Worm (Caenorhabditis elegans) whole organism, L1 larva: ENCODE data around the gene B0416.2.

Experiments
- C16A3.4 ChIP-seq: fragments of 150-350 bp; optimal IDR thresholded peaks from 2 replicates; lab custom pipeline; 2014; ENCODE audit warnings: missing biosample characterization, missing genetic modification characterization
- F16B12.6 ChIP-seq: fragments of 150-350 bp; optimal IDR thresholded peaks from 2 replicates; lab custom pipeline; 2014; ENCODE audit warnings: missing biosample characterization, missing genetic modification characterization
- alr-1 ChIP-seq: fragments of 200-800 bp; sonication (Bioruptor generic); optimal IDR thresholded peaks from 2 replicates; lab custom pipeline; 2018; ENCODE audit warnings: borderline replicate concordance, mild to moderate bottlenecking, missing genetic modification characterization, missing compliant biosample characterization
- aly-2 ChIP-seq: fragments of 150-350 bp; optimal IDR thresholded peaks from 2 replicates; lab custom pipeline; 2014; ENCODE audit warnings: missing biosample characterization, missing genetic modification characterization
- ceh-88 ChIP-seq: fragments of 200-800 bp; sonication (Bioruptor generic); IDR thresholded peaks from 2 replicates; pipeline ENCODE4 v1.3.6; 2022; ENCODE audit warnings: missing genetic modification characterization, missing compliant biosample characterization
- ceh-90 ChIP-seq: sonication (generic microtip); optimal IDR thresholded peaks from 2 replicates; lab custom pipeline; 2016; ENCODE audit warnings: missing genetic modification characterization, missing compliant biosample characterization
- ces-1 ChIP-seq: fragments of 150-350 bp; optimal IDR thresholded peaks from 2 replicates; lab custom pipeline; 2014; ENCODE audit warnings: missing biosample characterization, missing genetic modification reagents, missing genetic modification characterization
- efl-3 ChIP-seq: fragments of 200-800 bp; sonication (Bioruptor generic); optimal IDR thresholded peaks from 2 replicates; lab custom pipeline; 2018; ENCODE audit warnings: mild to moderate bottlenecking, missing genetic modification characterization, missing compliant biosample characterization
- egl-13 ChIP-seq: sonication (generic microtip); optimal IDR thresholded peaks from 2 replicates; lab custom pipeline; 2016; ENCODE audit warnings: missing genotype, missing genetic modification reagents, missing genetic modification characterization, missing compliant biosample characterization
- elt-2 ChIP-seq: sonication (generic microtip); optimal IDR thresholded peaks from 2 replicates; lab custom pipeline; 2016; ENCODE audit warnings: missing genetic modification characterization, mild to moderate bottlenecking, inconsistent platforms, missing compliant biosample characterization, missing genetic modification reagents
- elt-3 ChIP-seq, 6 experiments: fragments of 150-350 bp in 1 of 6; sonication (generic microtip); optimal IDR thresholded peaks; 2 replicates each; lab custom pipeline; 2017 to 2018; ENCODE audit warnings: missing biosample characterization in 6 of 6, missing genetic modification characterization in 6 of 6, inconsistent platforms in 1 of 6
- fkh-10 ChIP-seq: sonication (generic microtip); optimal IDR thresholded peaks from 2 replicates; lab custom pipeline; 2017; ENCODE audit warnings: missing biosample characterization, missing genetic modification reagents, missing genetic modification characterization
- fkh-4 ChIP-seq: sonication (generic microtip); optimal IDR thresholded peaks from 2 replicates; lab custom pipeline; 2016; ENCODE audit warnings: missing compliant biosample characterization, missing genetic modification characterization, borderline replicate concordance
- fkh-8 ChIP-seq: sonication (generic microtip); optimal IDR thresholded peaks from 2 replicates; lab custom pipeline; 2016; ENCODE audit warnings: mild to moderate bottlenecking, missing genetic modification characterization, missing compliant biosample characterization
- fos-1 ChIP-seq: fragments of 150-350 bp; optimal IDR thresholded peaks from 2 replicates; lab custom pipeline; 2014; ENCODE audit warnings: missing biosample characterization, missing genetic modification characterization
- grh-1 ChIP-seq: fragments of 200-800 bp; sonication (Bioruptor generic); IDR thresholded peaks from 2 replicates; pipeline ENCODE4 v1.3.6; 2022; ENCODE audit warnings: missing genetic modification reagents, missing genetic modification characterization, missing compliant biosample characterization
- hlh-17 ChIP-seq: fragments of 200-800 bp; sonication (Bioruptor generic); optimal IDR thresholded peaks from 2 replicates; lab custom pipeline; 2018; ENCODE audit warnings: missing genetic modification characterization, mild to moderate bottlenecking, missing compliant biosample characterization, moderate library complexity, borderline replicate concordance
- isw-1 ChIP-seq: fragments of 200-800 bp; sonication (Bioruptor generic); IDR thresholded peaks from 2 replicates; pipeline ENCODE4 v1.3.6; 2022; ENCODE audit warnings: missing genetic modification characterization, missing compliant biosample characterization
- jun-1 ChIP-seq: fragments of 150-350 bp; optimal IDR thresholded peaks from 2 replicates; lab custom pipeline; 2014; ENCODE audit warnings: missing biosample characterization, missing genetic modification reagents, missing genetic modification characterization
- lin-14 ChIP-seq: fragments of 200-800 bp; sonication (Bioruptor generic); optimal IDR thresholded peaks from 2 replicates; lab custom pipeline; 2018; ENCODE audit warnings: mild to moderate bottlenecking, missing genetic modification characterization, moderate library complexity, missing compliant biosample characterization
- lin-35 ChIP-seq, 2 experiments: fragments of 150-350 bp; optimal IDR thresholded peaks; 2 replicates each; lab custom pipeline; 2014; ENCODE audit warnings: missing biosample characterization in 2 of 2, missing genetic modification characterization in 2 of 2, missing genetic modification reagents in 2 of 2
- lir-3 ChIP-seq: sonication (generic microtip); optimal IDR thresholded peaks from 2 replicates; lab custom pipeline; 2016; ENCODE audit warnings: mild to moderate bottlenecking, missing genetic modification characterization, moderate library complexity, missing compliant biosample characterization; ENCODE audit not compliant: poor library complexity
- mdl-1 ChIP-seq, 2 experiments: fragments of 150-350 bp; optimal IDR thresholded peaks; 2 replicates each; lab custom pipeline; 2014 to 2017; ENCODE audit warnings: missing biosample characterization in 2 of 2, missing genetic modification characterization in 2 of 2, inconsistent platforms in 1 of 2
- mef-2 ChIP-seq: fragments of 150-350 bp; optimal IDR thresholded peaks from 2 replicates; lab custom pipeline; 2014; ENCODE audit warnings: missing biosample characterization, missing genetic modification characterization
- nhr-20 ChIP-seq: sonication (generic microtip); optimal IDR thresholded peaks from 2 replicates; lab custom pipeline; 2016; ENCODE audit warnings: mild to moderate bottlenecking, missing genetic modification characterization, missing compliant biosample characterization
- nhr-237 ChIP-seq: fragments of 150-350 bp; optimal IDR thresholded peaks from 2 replicates; lab custom pipeline; 2014; ENCODE audit warnings: missing biosample characterization, missing genetic modification characterization
- nhr-28 ChIP-seq: fragments of 150-350 bp; optimal IDR thresholded peaks from 2 replicates; lab custom pipeline; 2014; ENCODE audit warnings: missing biosample characterization, missing genetic modification characterization
- nhr-77 ChIP-seq: fragments of 150-350 bp; optimal IDR thresholded peaks from 2 replicates; lab custom pipeline; 2014; ENCODE audit warnings: missing biosample characterization, missing genetic modification characterization
- nhr-85 ChIP-seq: sonication (generic microtip); peaks from one replicate; lab custom pipeline; 2016; ENCODE audit warnings: missing genetic modification characterization, inconsistent platforms, missing compliant biosample characterization
- pag-3 ChIP-seq: sonication (generic microtip); optimal IDR thresholded peaks from 2 replicates; lab custom pipeline; 2017; ENCODE audit warnings: missing genetic modification characterization, mild to moderate bottlenecking, missing compliant biosample characterization, antibody characterized with exemption, borderline replicate concordance; ENCODE audit not compliant: insufficient read depth
- rnt-1 ChIP-seq: sonication (generic microtip); optimal IDR thresholded peaks from 2 replicates; lab custom pipeline; 2016; ENCODE audit warnings: mild to moderate bottlenecking, missing genetic modification characterization, moderate library complexity, missing compliant biosample characterization
- snu-23 ChIP-seq: sonication (generic microtip); optimal IDR thresholded peaks from 2 replicates; lab custom pipeline; 2016; ENCODE audit warnings: missing genetic modification characterization, missing compliant biosample characterization
- sox-4 ChIP-seq: sonication (generic microtip); optimal IDR thresholded peaks from 2 replicates; lab custom pipeline; 2016; ENCODE audit warnings: missing genetic modification characterization, missing compliant biosample characterization
- sptf-1 ChIP-seq: fragments of 150-350 bp; optimal IDR thresholded peaks from 2 replicates; lab custom pipeline; 2014; ENCODE audit warnings: missing biosample characterization, missing genetic modification characterization
- sup-37 ChIP-seq: fragments of 200-800 bp; sonication (Bioruptor generic); optimal IDR thresholded peaks from 2 replicates; lab custom pipeline; 2018; ENCODE audit warnings: mild to moderate bottlenecking, missing genetic modification characterization, missing compliant biosample characterization
- tbx-2 ChIP-seq: sonication (generic microtip); optimal IDR thresholded peaks from 2 replicates; lab custom pipeline; 2016; ENCODE audit warnings: missing genetic modification characterization, missing compliant biosample characterization
- tlp-1 ChIP-seq: fragments of 150-350 bp; optimal IDR thresholded peaks from 2 replicates; lab custom pipeline; 2014; ENCODE audit warnings: missing biosample characterization, missing genetic modification characterization
- unc-62 ChIP-seq: fragments of 150-350 bp; optimal IDR thresholded peaks from 2 replicates; lab custom pipeline; 2014; ENCODE audit warnings: missing biosample characterization, missing genetic modification reagents, missing genetic modification characterization
- zag-1 ChIP-seq: fragments of 150-350 bp; optimal IDR thresholded peaks from 2 replicates; lab custom pipeline; 2014; ENCODE audit warnings: missing biosample characterization, missing genetic modification characterization
- zip-4 ChIP-seq: fragments of 200-800 bp; sonication (Bioruptor generic); optimal IDR thresholded peaks from 2 replicates; lab custom pipeline; 2018; ENCODE audit warnings: mild to moderate bottlenecking, missing genetic modification characterization, moderate library complexity, missing compliant biosample characterization
- ztf-11 ChIP-seq, 2 experiments: sonication (generic microtip); optimal IDR thresholded peaks; 2 replicates each; lab custom pipeline; 2016 to 2017; ENCODE audit warnings: missing genetic modification characterization in 2 of 2, missing biosample characterization in 1 of 2, missing compliant biosample characterization in 1 of 2
- ztf-4 ChIP-seq: fragments of 150-350 bp; optimal IDR thresholded peaks from 2 replicates; lab custom pipeline; 2014; ENCODE audit warnings: missing biosample characterization, missing genetic modification characterization

Gene B0416.2

DNA sequence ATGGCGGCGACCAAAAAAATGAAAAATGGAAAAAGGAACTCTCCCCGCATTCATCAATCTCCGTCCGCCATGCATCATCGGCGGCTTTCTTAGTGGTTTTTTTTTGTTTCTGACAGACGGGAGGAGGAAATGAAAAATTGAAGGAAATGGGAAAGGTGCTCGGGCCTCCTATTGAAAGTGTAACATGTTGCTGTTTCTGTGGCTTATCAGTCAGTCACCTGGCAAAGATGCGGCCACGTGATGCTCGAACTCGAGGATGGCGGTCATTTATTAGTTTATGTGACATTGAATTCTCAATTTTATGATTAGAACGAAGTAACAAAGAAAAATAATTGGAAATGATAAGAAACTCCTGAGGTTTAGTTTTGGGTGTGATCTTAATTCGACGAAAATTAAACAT, 34.3 kb upstream of the B0416.2 start (continued):
- peak; percentile 24 for TF ChIP-seq jun-1
- TF ChIP-seq aly-2 (tag; lab: Kevin White, UChicago) = no peak
- TF ChIP-seq tlp-1 (tag; lab: Kevin White, UChicago) = no peak
- peak; percentile 52 for TF ChIP-seq rnt-1 (tag; lab: Kevin White, UChicago)
- TF ChIP-seq tbx-2 (tag; lab: Kevin White, UChicago) = no peak
- TF ChIP-seq fkh-10 (GFP tag; lab: Kevin White, UChicago) = no peak
- no peak for TF ChIP-seq hlh-17 (GFP tag; lab: Kevin White, UChicago)
- no peak for TF ChIP-seq fkh-4 (tag; lab: Kevin White, UChicago)
- TF ChIP-seq efl-3 (GFP tag; lab: Kevin White, UChicago) = no peak
- peak; percentile 90 for TF ChIP-seq elt-2
- peak; percentile 16 for TF ChIP-seq snu-23 (GFP tag; lab: Kevin White, UChicago)
- no peak for TF ChIP-seq C16A3.4 (tag; lab: Kevin White, UChicago)
- no peak for TF ChIP-seq nhr-237 (tag; lab: Kevin White, UChicago)
- TF ChIP-seq lin-35 (GFP tag; optimal IDR thresholded peaks at IDR 0.05; lab: Kevin White, UChicago) = peak in 1 of 2 experiments; percentile 57
- TF ChIP-seq ztf-4 = no peak
- peak in 1 of 2 experiments; percentile 82 for TF ChIP-seq mdl-1 (tag; optimal IDR thresholded peaks at IDR 0.05; lab: Kevin White, UChicago)
- no peak for TF ChIP-seq fos-1 (tag; lab: Kevin White, UChicago)
- no peak for TF ChIP-seq ztf-11 (tag; optimal IDR thresholded peaks at IDR 0.05; lab: Kevin White, UChicago)

DNA sequence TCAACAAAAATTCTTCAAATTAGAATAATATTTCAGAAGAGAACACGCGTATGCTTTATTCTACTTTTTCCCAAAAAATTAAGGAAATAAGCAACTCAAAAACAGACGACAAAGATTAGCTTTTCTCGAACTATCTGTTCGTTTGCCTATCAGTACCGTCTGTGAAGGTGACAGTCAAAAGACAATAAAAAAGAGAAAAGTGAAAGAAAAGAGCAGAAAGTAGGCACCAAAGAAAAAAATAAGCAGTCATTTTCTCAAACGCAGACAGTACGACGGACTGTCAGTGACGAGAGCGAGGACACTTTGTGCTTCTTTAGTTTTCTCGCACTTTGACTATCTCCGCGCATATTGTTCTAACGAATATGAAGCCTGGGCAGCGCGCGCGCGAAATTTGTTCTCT, 32.4 kb upstream of the B0416.2 start:
- TF ChIP-seq snu-23 (GFP tag; lab: Kevin White, UChicago) (no peak), fkh-4 (tag; lab: Kevin White, UChicago) (no peak), lin-14 (GFP tag; lab: Kevin White, UChicago) (peak; percentile 11)

DNA sequence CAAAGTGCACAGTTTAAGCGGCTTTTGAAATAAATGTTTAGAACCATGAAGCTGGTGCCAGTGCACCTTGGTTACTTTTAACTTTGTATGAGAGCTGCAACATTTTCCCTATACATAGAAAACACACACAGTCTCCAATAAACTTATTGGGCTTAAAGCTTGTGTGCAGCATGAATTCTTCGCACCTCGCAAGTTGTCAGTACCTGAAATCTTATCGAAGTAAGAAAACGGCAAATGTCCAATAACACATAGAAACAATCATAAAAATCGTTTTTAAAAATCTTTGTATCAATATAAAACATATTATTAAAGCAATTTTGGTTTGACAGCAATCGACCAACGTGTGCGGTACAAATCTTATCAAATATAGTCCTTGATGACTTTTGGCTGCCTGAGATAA, 30.6 kb upstream of the B0416.2 start:
- TF ChIP-seq rnt-1 (tag; lab: Kevin White, UChicago) (no peak), alr-1 (tag; lab: Kevin White, UChicago) (no peak), elt-3 (tag; optimal IDR thresholded peaks at IDR 0.05; lab: Kevin White, UChicago) (no peak), nhr-85 (no peak), sptf-1 (no peak), unc-62 (GFP tag; lab: Kevin White, UChicago) (no peak), F16B12.6 (no peak), egl-13 (tag; lab: Kevin White, UChicago) (no peak), mdl-1 (tag; optimal IDR thresholded peaks at IDR 0.05; lab: Kevin White, UChicago) (no peak), grh-1 (GFP tag; lab: Robert Waterston, UW) (no peak), sox-4 (no peak), nhr-28 (tag; lab: Kevin White, UChicago) (no peak), lir-3 (no peak), nhr-237 (tag; lab: Kevin White, UChicago) (no peak), zip-4 (GFP tag; lab: Kevin White, UChicago) (no peak), pag-3 (no peak)

DNA sequence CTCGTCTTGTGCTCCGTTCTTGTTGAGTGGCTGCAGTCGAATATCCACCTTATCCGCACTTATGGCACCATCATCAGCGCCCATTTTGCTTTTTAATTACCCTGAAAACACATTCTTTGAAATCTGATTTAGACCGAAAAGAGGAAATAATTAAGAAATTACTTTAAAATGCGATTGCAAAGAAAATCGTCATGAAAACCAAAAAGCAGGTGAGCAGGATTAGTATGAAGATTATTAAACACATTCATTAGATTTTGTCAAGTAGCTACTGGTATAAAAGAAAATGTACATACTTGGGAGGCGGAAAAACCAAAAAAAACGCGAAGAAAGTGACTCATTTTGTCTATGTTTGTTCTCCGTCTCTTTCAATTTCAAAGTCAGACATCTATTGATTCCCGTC, 28.2 kb upstream of the B0416.2 start, which contains the start of gene B0416.5:
TSS of gene B0416.5 (minus strand) at position 101 of the 400 bp plus-strand sequence.
- TF ChIP-seq mdl-1 (tag; optimal IDR thresholded peaks at IDR 0.05; lab: Kevin White, UChicago) = no peak
- TF ChIP-seq fkh-8 (tag; lab: Kevin White, UChicago) = no peak
- no peak for TF ChIP-seq snu-23 (GFP tag; lab: Kevin White, UChicago)
- no peak for TF ChIP-seq sox-4
- TF ChIP-seq zag-1 (tag; lab: Kevin White, UChicago) = no peak
- no peak for TF ChIP-seq mef-2 (tag; lab: Kevin White, UChicago)
- no peak for TF ChIP-seq ceh-88 (GFP tag; lab: Robert Waterston, UW)
- TF ChIP-seq ceh-90 (tag; lab: Kevin White, UChicago) = no peak
- TF ChIP-seq pag-3 = no peak
- no peak for TF ChIP-seq nhr-20
- TF ChIP-seq sup-37 (GFP tag; lab: Kevin White, UChicago) = no peak
- TF ChIP-seq nhr-237 (tag; lab: Kevin White, UChicago) = no peak
- no peak for TF ChIP-seq isw-1 (GFP tag; lab: Robert Waterston, UW)
- no peak for TF ChIP-seq egl-13 (tag; lab: Kevin White, UChicago)
- no peak for TF ChIP-seq ces-1 (GFP tag; lab: Kevin White, UChicago)
- TF ChIP-seq unc-62 (GFP tag; lab: Kevin White, UChicago) = no peak
- no peak for TF ChIP-seq nhr-77 (tag; lab: Kevin White, UChicago)
